Fruit fly (Drosophila melanogaster) whole organism, embryonic: Measurements from ENCODE around the gene grass.

Experiments used
- Bteb2 ChIP-seq: fragments of 200-800 bp; sonication (Bioruptor generic); optimal IDR thresholded peaks from 2 replicates; lab custom pipeline; 2016; ENCODE audit warnings: missing biosample characterization, missing genetic modification characterization
- CG10267 ChIP-seq: fragments of 200-800 bp; sonication (Bioruptor generic); optimal IDR thresholded peaks from 2 replicates; lab custom pipeline; 2018; ENCODE audit warnings: missing biosample characterization, mild to moderate bottlenecking, missing genetic modification characterization, moderate library complexity
- CG10543 ChIP-seq: fragments of 200-800 bp; sonication (Bioruptor generic); optimal IDR thresholded peaks from 3 replicates; lab custom pipeline; 2017; ENCODE audit warnings: missing biosample characterization, mild to moderate bottlenecking, missing genetic modification characterization, moderate library complexity
- CG11695 ChIP-seq: fragments of 200-800 bp; sonication (Bioruptor generic); IDR thresholded peaks from 3 replicates; pipeline ENCODE4 v1.3.6; 2022; ENCODE audit warnings: missing biosample characterization, missing genetic modification characterization
- CG11723 ChIP-seq: fragments of 200-800 bp; sonication (Bioruptor generic); optimal IDR thresholded peaks from 2 replicates; lab custom pipeline; 2017; ENCODE audit warnings: missing biosample characterization, mild to moderate bottlenecking, missing genetic modification characterization
- CG12155 ChIP-seq: fragments of 200-800 bp; sonication (Bioruptor generic); optimal IDR thresholded peaks from 3 replicates; lab custom pipeline; 2016; ENCODE audit warnings: missing biosample characterization, missing genetic modification characterization
- CG12299 ChIP-seq: fragments of 200-800 bp; sonication (Bioruptor generic); optimal IDR thresholded peaks from 2 replicates; lab custom pipeline; 2018; ENCODE audit warnings: missing biosample characterization, mild to moderate bottlenecking, missing genetic modification characterization
- CG12391 ChIP-seq: fragments of 200-800 bp; sonication (Bioruptor generic); optimal IDR thresholded peaks from 3 replicates; lab custom pipeline; 2018; ENCODE audit warnings: missing biosample characterization, mild to moderate bottlenecking, missing genetic modification characterization, moderate library complexity
- CG13287 ChIP-seq: fragments of 200-800 bp; sonication (Bioruptor generic); IDR thresholded peaks from 2 replicates; pipeline ENCODE4 v1.3.6; 2022; ENCODE audit warnings: missing biosample characterization, missing genetic modification characterization; ENCODE audit not compliant: partially characterized antibody
- CG13296 ChIP-seq: fragments of 200-800 bp; sonication (Bioruptor generic); optimal IDR thresholded peaks from 3 replicates; lab custom pipeline; 2018; ENCODE audit warnings: missing biosample characterization, mild to moderate bottlenecking, missing genetic modification characterization
- CG1832 ChIP-seq: fragments of 200-800 bp; sonication (Bioruptor generic); optimal IDR thresholded peaks from 2 replicates; lab custom pipeline; 2017; ENCODE audit warnings: missing biosample characterization, mild to moderate bottlenecking, missing genetic modification characterization, inconsistent platforms
- CG2199 ChIP-seq: fragments of 200-800 bp; sonication (Bioruptor generic); IDR thresholded peaks from 3 replicates; pipeline ENCODE4 v1.3.6; 2022; ENCODE audit warnings: missing biosample characterization, missing genetic modification characterization
- CG30020 ChIP-seq: fragments of 200-800 bp; optimal IDR thresholded peaks from 2 replicates; lab custom pipeline; 2019; ENCODE audit warnings: missing biosample characterization, mild to moderate bottlenecking, missing genetic modification characterization, moderate library complexity
- CG31441 ChIP-seq: fragments of 200-800 bp; sonication (Bioruptor generic); IDR thresholded peaks from 2 replicates; pipeline ENCODE4 v1.3.6; 2022; ENCODE audit warnings: missing biosample characterization, missing genetic modification characterization
- CG5180 ChIP-seq: fragments of 200-800 bp; sonication (Bioruptor generic); optimal IDR thresholded peaks from 3 replicates; lab custom pipeline; 2017; ENCODE audit warnings: missing biosample characterization, missing genetic modification characterization, mild to moderate bottlenecking, moderate library complexity, missing genetic modification reagents
- CG7372 ChIP-seq: fragments of 200-800 bp; sonication (Bioruptor generic); IDR thresholded peaks from 2 replicates; pipeline ENCODE4 v1.3.6; 2022; ENCODE audit warnings: missing biosample characterization, missing genetic modification characterization
- CG8281 ChIP-seq: fragments of 200-800 bp; sonication (Bioruptor generic); optimal IDR thresholded peaks from 2 replicates; lab custom pipeline; 2018; ENCODE audit warnings: missing biosample characterization, mild to moderate bottlenecking, missing genetic modification characterization, moderate library complexity
- CG9876 ChIP-seq: fragments of 200-800 bp; sonication (Bioruptor generic); optimal IDR thresholded peaks from 2 replicates; lab custom pipeline; 2016; ENCODE audit warnings: missing biosample characterization, missing genetic modification characterization
- CHES-1-like ChIP-seq: fragments of 200-800 bp; sonication (Bioruptor generic); optimal IDR thresholded peaks from 2 replicates; lab custom pipeline; 2016; ENCODE audit warnings: missing biosample characterization, missing genetic modification characterization
- Camta ChIP-seq: fragments of 200-800 bp; sonication (Bioruptor generic); optimal IDR thresholded peaks from 2 replicates; lab custom pipeline; 2016; ENCODE audit warnings: missing biosample characterization, missing genetic modification characterization
- Dll ChIP-seq: fragments of 200-800 bp; sonication (Bioruptor generic); IDR thresholded peaks from 4 replicates; pipeline ENCODE4 v1.3.6; 2022; ENCODE audit warnings: missing biosample characterization, missing genetic modification characterization; ENCODE audit not compliant: partially characterized antibody
- Hr39 ChIP-seq: fragments of >200 bp; optimal IDR thresholded peaks from 2 replicates; lab custom pipeline; 2017
- Hsf ChIP-seq: fragments of 200-800 bp; sonication (Bioruptor generic); optimal IDR thresholded peaks from 3 replicates; lab custom pipeline; 2016; ENCODE audit warnings: missing biosample characterization, missing genetic modification characterization
- Kr ChIP-seq: fragments of 200-800 bp; sonication (Bioruptor generic); optimal IDR thresholded peaks from 2 replicates; lab custom pipeline; 2017; ENCODE audit warnings: missing biosample characterization, mild to moderate bottlenecking, missing genetic modification characterization
- Meics ChIP-seq: fragments of 200-800 bp; sonication (Bioruptor generic); optimal IDR thresholded peaks from 2 replicates; lab custom pipeline; 2017; ENCODE audit warnings: missing biosample characterization, mild to moderate bottlenecking, missing genetic modification characterization
- NC2α ChIP-seq: fragments of 200-800 bp; sonication (Bioruptor generic); optimal IDR thresholded peaks from 2 replicates; lab custom pipeline; 2016; ENCODE audit warnings: missing biosample characterization, missing genetic modification characterization
- Nf-YB ChIP-seq: fragments of 200-800 bp; sonication (Bioruptor generic); optimal IDR thresholded peaks from 3 replicates; lab custom pipeline; 2019; ENCODE audit warnings: missing biosample characterization, mild to moderate bottlenecking, missing genetic modification characterization, moderate library complexity
- Sry-δ ChIP-seq: fragments of 200-800 bp; sonication (Bioruptor generic); optimal IDR thresholded peaks from 2 replicates; lab custom pipeline; 2016; ENCODE audit warnings: missing biosample characterization, missing genetic modification characterization
- abd-A ChIP-seq: fragments of 200-800 bp; sonication (Bioruptor generic); optimal IDR thresholded peaks from 3 replicates; lab custom pipeline; 2019; ENCODE audit warnings: missing biosample characterization, mild to moderate bottlenecking, missing genetic modification characterization, moderate library complexity
- ash1 ChIP-seq: fragments of 200-800 bp; sonication (Bioruptor generic); optimal IDR thresholded peaks from 2 replicates; lab custom pipeline; 2018; ENCODE audit warnings: missing biosample characterization, mild to moderate bottlenecking, missing genetic modification characterization
- bab2 ChIP-seq: fragments of 200-800 bp; sonication (Bioruptor generic); optimal IDR thresholded peaks from 2 replicates; lab custom pipeline; 2016; ENCODE audit warnings: missing biosample characterization, missing genetic modification characterization
- bowl ChIP-seq: fragments of 200-800 bp; sonication (Bioruptor generic); IDR thresholded peaks from 2 replicates; pipeline ENCODE4 v1.3.6; 2022; ENCODE audit warnings: missing biosample characterization, missing genetic modification characterization
- da ChIP-seq: fragments of 200-800 bp; sonication (Bioruptor generic); optimal IDR thresholded peaks from 2 replicates; lab custom pipeline; 2016; ENCODE audit warnings: missing biosample characterization, missing genetic modification characterization
- danr ChIP-seq: fragments of 200-800 bp; sonication (Bioruptor generic); IDR thresholded peaks from 2 replicates; pipeline ENCODE4 v1.3.6; 2022; ENCODE audit warnings: missing biosample characterization, missing genetic modification characterization
- dmrt99B ChIP-seq: fragments of 200-800 bp; sonication (Bioruptor generic); optimal IDR thresholded peaks from 2 replicates; lab custom pipeline; 2018; ENCODE audit warnings: missing biosample characterization, mild to moderate bottlenecking, missing genetic modification characterization, moderate library complexity
- eve ChIP-seq, 2 experiments: fragments of >200 bp; optimal IDR thresholded peaks; 2 replicates each; lab custom pipeline; 2017; ENCODE audit warnings: missing biosample characterization in 2 of 2, missing genetic modification characterization in 2 of 2
- eyg ChIP-seq: fragments of 200-800 bp; sonication (Bioruptor generic); optimal IDR thresholded peaks from 3 replicates; lab custom pipeline; 2016; ENCODE audit warnings: missing biosample characterization, missing genetic modification characterization
- gfzf ChIP-seq: fragments of 200-800 bp; sonication (Bioruptor generic); optimal IDR thresholded peaks from 2 replicates; lab custom pipeline; 2016; ENCODE audit warnings: missing biosample characterization, mild to moderate bottlenecking, missing genetic modification characterization, moderate library complexity
- hkb ChIP-seq, 2 experiments: fragments of 200-800 bp in 1 of 2; fragments of >200 bp in 1 of 2; sonication (Bioruptor generic) in 1 of 2; IDR thresholded peaks in 1 of 2; optimal IDR thresholded peaks in 1 of 2; 2 replicates each; pipeline versions ENCODE4 v1.3.6 to Lab custom; 2017 to 2022; ENCODE audit warnings: missing biosample characterization in 1 of 2, missing genetic modification characterization in 1 of 2
- ind ChIP-seq: fragments of 200-800 bp; sonication (Bioruptor generic); optimal IDR thresholded peaks from 3 replicates; lab custom pipeline; 2016; ENCODE audit warnings: missing biosample characterization, missing genetic modification characterization
- lilli ChIP-seq: fragments of 200-800 bp; sonication (Bioruptor generic); optimal IDR thresholded peaks from 3 replicates; lab custom pipeline; 2016; ENCODE audit warnings: missing biosample characterization, missing genetic modification characterization
- nerfin-1 ChIP-seq: fragments of 200-800 bp; sonication (Bioruptor generic); optimal IDR thresholded peaks from 3 replicates; lab custom pipeline; 2019; ENCODE audit warnings: missing biosample characterization, mild to moderate bottlenecking, missing genetic modification characterization, moderate library complexity
- org-1 ChIP-seq: fragments of 200-800 bp; sonication (Bioruptor generic); optimal IDR thresholded peaks from 2 replicates; lab custom pipeline; 2017; ENCODE audit warnings: missing biosample characterization, missing genetic modification characterization
- sisA ChIP-seq: fragments of 200-800 bp; sonication (Bioruptor generic); IDR thresholded peaks from 2 replicates; pipeline ENCODE4 v1.3.6; 2022; ENCODE audit warnings: missing biosample characterization, missing genetic modification characterization
- stwl ChIP-seq: fragments of 200-800 bp; sonication (Bioruptor generic); optimal IDR thresholded peaks from 3 replicates; lab custom pipeline; 2018; ENCODE audit warnings: missing biosample characterization, mild to moderate bottlenecking, missing genetic modification characterization, moderate library complexity
- tup ChIP-seq: fragments of 200-800 bp; sonication (Bioruptor generic); optimal IDR thresholded peaks from 2 replicates; lab custom pipeline; 2016; ENCODE audit warnings: missing biosample characterization, mild to moderate bottlenecking, missing genetic modification characterization, moderate library complexity
- unc-4 ChIP-seq: fragments of 200-800 bp; sonication (Bioruptor generic); IDR thresholded peaks from 2 replicates; pipeline ENCODE4 v1.3.6; 2022; ENCODE audit warnings: missing biosample characterization, missing genetic modification characterization; ENCODE audit not compliant: partially characterized antibody
- vfl ChIP-seq: fragments of 200-800 bp; sonication (Bioruptor generic); optimal IDR thresholded peaks from 2 replicates; lab custom pipeline; 2016; ENCODE audit warnings: missing biosample characterization, missing genetic modification characterization
- zen ChIP-seq: fragments of 200-800 bp; sonication (Bioruptor generic); optimal IDR thresholded peaks from 3 replicates; lab custom pipeline; 2018; ENCODE audit warnings: missing biosample characterization, mild to moderate bottlenecking, missing genetic modification characterization, moderate library complexity

Gene grass

dm6 chr3R:27148812-27149769, 8.7 kb upstream of the grass start (continued):
- TF ChIP-seq eve (GFP tag; optimal IDR thresholded peaks at IDR 0.05; lab: Kevin White, UChicago) (peak in 1 of 2 experiments; percentile 81), CG10267 (tag; lab: Kevin White, UChicago) (no peak), da (GFP tag; lab: Kevin White, UChicago) (peak; percentile 23), abd-A (tag; lab: Kevin White, UChicago) (peak; percentile 90), CG7372 (GFP tag; lab: Robert Waterston, UW) (no peak), stwl (no peak), ash1 (no peak), CG12155 (GFP tag; lab: Kevin White, UChicago) (no peak), Nf-YB (GFP tag; lab: Kevin White, UChicago) (no peak), nerfin-1 (tag; lab: Kevin White, UChicago) (no peak), danr (no peak), Hr39 (lab: Kevin White, UChicago) (no peak), zen (tag; lab: Kevin White, UChicago) (no peak), CG11723 (GFP tag; lab: Kevin White, UChicago) (no peak), CG12299 (tag; lab: Kevin White, UChicago) (no peak), CG13296 (GFP tag; lab: Kevin White, UChicago) (no peak), CG30020 (tag; lab: Kevin White, UChicago) (no peak), CG10543 (GFP tag; lab: Kevin White, UChicago) (peak; percentile 58), CG2199 (GFP tag; lab: Robert Waterston, UW) (no peak), Sry-δ (GFP tag; lab: Kevin White, UChicago) (no peak), sisA (GFP tag; lab: Robert Waterston, UW) (no peak), CG13287 (GFP tag; lab: Robert Waterston, UW) (no peak), gfzf (GFP tag; lab: Kevin White, UChicago) (no peak), dmrt99B (peak; percentile 32), ind (no peak), eyg (no peak), CG11695 (no peak), hkb (optimal IDR thresholded peaks at IDR 0.05; lab: Kevin White, UChicago) (no peak), hkb (GFP tag; IDR thresholded peaks at IDR 0.05; lab: Robert Waterston, UW) (no peak), CG1832 (no peak), CG8281 (tag; lab: Kevin White, UChicago) (peak; percentile 91), bowl (no peak), Meics (GFP tag; lab: Kevin White, UChicago) (no peak), NC2α (GFP tag; lab: Kevin White, UChicago) (no peak), Bteb2 (no peak), CG12391 (no peak), lilli (no peak), CHES-1-like (no peak), bab2 (GFP tag; lab: Kevin White, UChicago) (no peak), tup (GFP tag; lab: Kevin White, UChicago) (no peak), org-1 (peak; percentile 18), Dll (GFP tag; lab: Robert Waterston, UW) (no peak), vfl (no peak), Kr (GFP tag; lab: Kevin White, UChicago) (no peak), Camta (GFP tag; lab: Kevin White, UChicago) (no peak), Hsf (GFP tag; lab: Kevin White, UChicago) (no peak), CG31441 (GFP tag; lab: Robert Waterston, UW) (no peak), CG9876 (GFP tag; lab: Kevin White, UChicago) (no peak), CG5180 (GFP tag; lab: Kevin White, UChicago) (no peak), unc-4 (GFP tag; lab: Robert Waterston, UW) (no peak)
